Fruit fly (Drosophila melanogaster) Kc167 (cell line): ENCODE results near the gene CG18179.

Source experiments
- h ChIP-seq: fragments of >200 bp; optimal IDR thresholded peaks from 3 replicates; lab custom pipeline; 2018; ENCODE audit warnings: missing external identifiers
- ttk ChIP-seq: sonication (Bioruptor generic); optimal IDR thresholded peaks from 2 replicates; lab custom pipeline; 2017; ENCODE audit warnings: missing external identifiers

DNA sequence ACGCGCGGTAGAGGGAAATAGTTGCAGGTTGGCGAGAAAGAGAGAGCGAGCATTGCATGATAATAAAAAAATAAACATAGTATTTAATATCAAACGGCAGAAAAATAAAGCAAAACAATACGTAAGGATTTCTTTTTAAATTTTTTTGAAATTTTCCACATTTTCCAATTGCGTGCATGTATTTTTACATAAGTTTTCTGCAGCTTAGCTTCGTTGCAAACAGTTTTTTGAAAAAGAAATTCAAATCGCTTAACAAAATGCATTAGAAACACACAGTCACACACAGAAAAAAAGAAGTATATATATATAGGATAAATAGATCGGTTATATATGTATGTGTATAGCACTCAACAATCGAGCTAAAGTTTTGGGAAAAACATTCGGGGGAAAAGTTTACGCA lies 49.6 kb downstream of the CG18179 start:
- TF ChIP-seq h, result no peak
- no peak for TF ChIP-seq ttk (lab: Kevin White, UChicago)
